Fruit fly (Drosophila melanogaster) whole organism, embryonic: Measurements from ENCODE around the gene CG13996.

Source experiments
- Asciz ChIP-seq: fragments of 200-800 bp; sonication (Bioruptor generic); optimal IDR thresholded peaks from 2 replicates; lab custom pipeline; 2017; ENCODE audit warnings: missing biosample characterization, mild to moderate bottlenecking, missing genetic modification characterization, missing genetic modification reagents
- Bteb2 ChIP-seq: fragments of 200-800 bp; sonication (Bioruptor generic); optimal IDR thresholded peaks from 2 replicates; lab custom pipeline; 2016; ENCODE audit warnings: missing biosample characterization, missing genetic modification characterization
- CG10431 ChIP-seq: fragments of 200-800 bp; sonication (Bioruptor generic); optimal IDR thresholded peaks from 3 replicates; lab custom pipeline; 2018; ENCODE audit warnings: missing biosample characterization, mild to moderate bottlenecking, missing genetic modification characterization
- CG11398 ChIP-seq: fragments of 200-800 bp; sonication (Bioruptor generic); optimal IDR thresholded peaks from 2 replicates; lab custom pipeline; 2016; ENCODE audit warnings: missing biosample characterization, missing genetic modification characterization
- CG12071 ChIP-seq: fragments of 200-800 bp; sonication (Bioruptor generic); optimal IDR thresholded peaks from 3 replicates; lab custom pipeline; 2018; ENCODE audit warnings: missing biosample characterization, mild to moderate bottlenecking, missing genetic modification characterization
- CG12104 ChIP-seq: fragments of 200-800 bp; sonication (Bioruptor generic); optimal IDR thresholded peaks from 3 replicates; lab custom pipeline; 2016; ENCODE audit warnings: missing biosample characterization, missing genetic modification characterization
- CG12744 ChIP-seq: fragments of 200-800 bp; sonication (Bioruptor generic); optimal IDR thresholded peaks from 2 replicates; lab custom pipeline; 2016; ENCODE audit warnings: missing biosample characterization, missing genetic modification characterization
- CG14441 ChIP-seq: fragments of 200-800 bp; sonication (Bioruptor generic); IDR thresholded peaks from 2 replicates; pipeline ENCODE4 v1.3.6; 2022; ENCODE audit warnings: missing biosample characterization, missing genetic modification characterization
- CG1529 ChIP-seq: fragments of 200-800 bp; sonication (Bioruptor generic); optimal IDR thresholded peaks from 3 replicates; lab custom pipeline; 2018; ENCODE audit warnings: missing biosample characterization, missing genetic modification characterization
- CG17802 ChIP-seq: fragments of 200-800 bp; sonication (Bioruptor generic); optimal IDR thresholded peaks from 2 replicates; lab custom pipeline; 2018; ENCODE audit warnings: missing biosample characterization, mild to moderate bottlenecking, missing genetic modification characterization, moderate library complexity
- CG18764 ChIP-seq: fragments of 200-800 bp; sonication (Bioruptor generic); optimal IDR thresholded peaks from 3 replicates; lab custom pipeline; 2016; ENCODE audit warnings: missing biosample characterization, missing genetic modification characterization
- CG34224 ChIP-seq: fragments of 200-800 bp; sonication (Bioruptor generic); IDR thresholded peaks from 3 replicates; pipeline ENCODE4 v1.3.6; 2022; ENCODE audit warnings: missing biosample characterization, missing genetic modification characterization; ENCODE audit not compliant: partially characterized antibody
- CG3838 ChIP-seq: fragments of 200-800 bp; sonication (Bioruptor generic); optimal IDR thresholded peaks from 3 replicates; lab custom pipeline; 2016; ENCODE audit warnings: missing biosample characterization, missing genetic modification characterization
- CG3847 ChIP-seq: fragments of 200-800 bp; sonication (Bioruptor generic); IDR thresholded peaks from 2 replicates; pipeline ENCODE4 v1.3.6; 2022; ENCODE audit warnings: missing biosample characterization, missing genetic modification characterization
- CG6254 ChIP-seq: fragments of 200-800 bp; sonication (Bioruptor generic); optimal IDR thresholded peaks from 3 replicates; lab custom pipeline; 2017; ENCODE audit warnings: mild to moderate bottlenecking, missing biosample characterization, missing genetic modification reagents, missing genetic modification characterization
- CG6765 ChIP-seq: fragments of 200-800 bp; sonication (Bioruptor generic); optimal IDR thresholded peaks from 3 replicates; lab custom pipeline; 2017; ENCODE audit warnings: missing biosample characterization, mild to moderate bottlenecking, missing genetic modification characterization
- CG7372 ChIP-seq: fragments of 200-800 bp; sonication (Bioruptor generic); IDR thresholded peaks from 2 replicates; pipeline ENCODE4 v1.3.6; 2022; ENCODE audit warnings: missing biosample characterization, missing genetic modification characterization
- CG7928 ChIP-seq: fragments of 200-800 bp; sonication (Bioruptor generic); optimal IDR thresholded peaks from 2 replicates; lab custom pipeline; 2017; ENCODE audit warnings: missing biosample characterization, mild to moderate bottlenecking, missing genetic modification characterization
- CG7963 ChIP-seq: fragments of 200-800 bp; sonication (Bioruptor generic); IDR thresholded peaks from 3 replicates; pipeline ENCODE4 v1.3.6; 2022; ENCODE audit warnings: missing biosample characterization, missing genetic modification characterization; ENCODE audit not compliant: partially characterized antibody
- CG8089 ChIP-seq: fragments of 200-800 bp; sonication (Bioruptor generic); optimal IDR thresholded peaks from 3 replicates; lab custom pipeline; 2016; ENCODE audit warnings: missing biosample characterization, missing genetic modification characterization
- CG8765 ChIP-seq: fragments of 200-800 bp; sonication (Bioruptor generic); IDR thresholded peaks from 2 replicates; pipeline ENCODE4 v1.3.6; 2022; ENCODE audit warnings: missing biosample characterization, missing genetic modification characterization
- Camta ChIP-seq: fragments of 200-800 bp; sonication (Bioruptor generic); optimal IDR thresholded peaks from 2 replicates; lab custom pipeline; 2016; ENCODE audit warnings: missing biosample characterization, missing genetic modification characterization
- Dip2 ChIP-seq: fragments of 200-800 bp; sonication (Bioruptor generic); IDR thresholded peaks from 2 replicates; pipeline ENCODE4 v1.3.6; 2022; ENCODE audit warnings: missing biosample characterization, missing genetic modification characterization
- Dll ChIP-seq: fragments of 200-800 bp; sonication (Bioruptor generic); IDR thresholded peaks from 4 replicates; pipeline ENCODE4 v1.3.6; 2022; ENCODE audit warnings: missing biosample characterization, missing genetic modification characterization; ENCODE audit not compliant: partially characterized antibody
- Doc2 ChIP-seq: fragments of 200-800 bp; sonication (Bioruptor generic); IDR thresholded peaks from 2 replicates; pipeline ENCODE4 v1.3.6; 2022; ENCODE audit warnings: missing biosample characterization, missing genetic modification characterization
- GATAe ChIP-seq: fragments of 200-800 bp; sonication (Bioruptor generic); conservative IDR thresholded peaks from 2 replicates; pipeline ENCODE4 v1.3.6; 2022; ENCODE audit warnings: missing biosample characterization, missing genetic modification characterization
- H15 ChIP-seq: fragments of 200-800 bp; sonication (Bioruptor generic); IDR thresholded peaks from 3 replicates; pipeline ENCODE4 v1.3.6; 2022; ENCODE audit warnings: missing biosample characterization, missing genetic modification characterization
- Kr ChIP-seq: fragments of 200-800 bp; sonication (Bioruptor generic); optimal IDR thresholded peaks from 2 replicates; lab custom pipeline; 2017; ENCODE audit warnings: missing biosample characterization, mild to moderate bottlenecking, missing genetic modification characterization
- Mrtf ChIP-seq: fragments of 200-800 bp; sonication (Bioruptor generic); IDR thresholded peaks from 3 replicates; pipeline ENCODE4 v1.3.6; 2022; ENCODE audit warnings: missing biosample characterization, missing genetic modification characterization
- NFAT ChIP-seq: fragments of 200-800 bp; sonication (Bioruptor generic); IDR thresholded peaks from 2 replicates; pipeline ENCODE4 v1.3.6; 2022; ENCODE audit warnings: missing biosample characterization, missing genetic modification characterization
- bsh ChIP-seq, 2 experiments: fragments of 200-800 bp; sonication (Bioruptor generic); optimal IDR thresholded peaks; 2 replicates each; lab custom pipeline; 2017 to 2018; ENCODE audit warnings: mild to moderate bottlenecking in 2 of 2, missing biosample characterization in 2 of 2, missing genetic modification characterization in 2 of 2, moderate library complexity in 1 of 2
- danr ChIP-seq: fragments of 200-800 bp; sonication (Bioruptor generic); IDR thresholded peaks from 2 replicates; pipeline ENCODE4 v1.3.6; 2022; ENCODE audit warnings: missing biosample characterization, missing genetic modification characterization
- dmrt99B ChIP-seq: fragments of 200-800 bp; sonication (Bioruptor generic); optimal IDR thresholded peaks from 2 replicates; lab custom pipeline; 2018; ENCODE audit warnings: missing biosample characterization, mild to moderate bottlenecking, missing genetic modification characterization, moderate library complexity
- en ChIP-seq: fragments of 200-800 bp; sonication (Bioruptor generic); optimal IDR thresholded peaks from 2 replicates; lab custom pipeline; 2016; ENCODE audit warnings: missing biosample characterization, missing genetic modification characterization
- gfzf ChIP-seq: fragments of 200-800 bp; sonication (Bioruptor generic); optimal IDR thresholded peaks from 2 replicates; lab custom pipeline; 2016; ENCODE audit warnings: missing biosample characterization, mild to moderate bottlenecking, missing genetic modification characterization, moderate library complexity
- h ChIP-seq: fragments of >200 bp; optimal IDR thresholded peaks from 2 replicates; lab custom pipeline; 2017
- inv ChIP-seq: fragments of 200-800 bp; sonication (Bioruptor generic); IDR thresholded peaks from 2 replicates; pipeline ENCODE4 v1.3.6; 2022; ENCODE audit warnings: missing biosample characterization, missing genetic modification characterization; ENCODE audit not compliant: partially characterized antibody
- jumu ChIP-seq: fragments of 200-800 bp; sonication (Bioruptor generic); optimal IDR thresholded peaks from 3 replicates; lab custom pipeline; 2016; ENCODE audit warnings: missing biosample characterization, missing genetic modification characterization
- kah ChIP-seq: fragments of 200-800 bp; sonication (Bioruptor generic); optimal IDR thresholded peaks from 2 replicates; lab custom pipeline; 2018; ENCODE audit warnings: missing biosample characterization, mild to moderate bottlenecking, missing genetic modification characterization
- lilli ChIP-seq: fragments of 200-800 bp; sonication (Bioruptor generic); optimal IDR thresholded peaks from 3 replicates; lab custom pipeline; 2016; ENCODE audit warnings: missing biosample characterization, missing genetic modification characterization
- pnt ChIP-seq: fragments of 200-800 bp; sonication (Bioruptor generic); optimal IDR thresholded peaks from 3 replicates; lab custom pipeline; 2016; ENCODE audit warnings: missing biosample characterization, missing genetic modification characterization
- run ChIP-seq: fragments of 200-800 bp; sonication (Bioruptor generic); optimal IDR thresholded peaks from 3 replicates; lab custom pipeline; 2018; ENCODE audit warnings: missing biosample characterization, mild to moderate bottlenecking, missing genetic modification characterization
- sens ChIP-seq: fragments of 200-800 bp; sonication (Bioruptor generic); peaks from one replicate; lab custom pipeline; 2016; ENCODE audit warnings: missing biosample characterization, missing genetic modification characterization
- seq ChIP-seq: fragments of 200-800 bp; sonication (Bioruptor generic); IDR thresholded peaks from 2 replicates; pipeline ENCODE4 v1.3.6; 2022; ENCODE audit warnings: missing biosample characterization, missing genetic modification characterization
- sima ChIP-seq: fragments of 200-800 bp; sonication (Bioruptor generic); optimal IDR thresholded peaks from 2 replicates; lab custom pipeline; 2016; ENCODE audit warnings: missing biosample characterization, missing genetic modification characterization
- sr ChIP-seq: fragments of 200-800 bp; sonication (Bioruptor generic); IDR thresholded peaks from 3 replicates; pipeline ENCODE4 v1.3.6; 2022; ENCODE audit warnings: missing biosample characterization, missing genetic modification characterization
- tll ChIP-seq, 2 experiments: fragments of 200-800 bp in 1 of 2; fragments of >200 bp in 1 of 2; sonication (Bioruptor generic) in 1 of 2; optimal IDR thresholded peaks; 2 replicates each; lab custom pipeline; 2017 to 2019; ENCODE audit warnings: missing biosample characterization in 2 of 2, missing genetic modification characterization in 2 of 2, mild to moderate bottlenecking in 1 of 2, moderate library complexity in 1 of 2
- toy ChIP-seq: fragments of 200-800 bp; sonication (Bioruptor generic); IDR thresholded peaks from 2 replicates; pipeline ENCODE4 v1.3.6; 2022; ENCODE audit warnings: missing biosample characterization, missing genetic modification characterization
- tx ChIP-seq: fragments of 200-800 bp; sonication (Bioruptor generic); optimal IDR thresholded peaks from 2 replicates; lab custom pipeline; 2016; ENCODE audit warnings: missing biosample characterization, missing genetic modification characterization
- usp ChIP-seq: fragments of >200 bp; optimal IDR thresholded peaks from 2 replicates; lab custom pipeline; 2017; ENCODE audit warnings: missing biosample characterization, missing genetic modification characterization
- wdn ChIP-seq: fragments of 200-800 bp; sonication (Bioruptor generic); IDR thresholded peaks from 2 replicates; pipeline ENCODE4 v1.3.6; 2022; ENCODE audit warnings: missing biosample characterization, missing genetic modification characterization
- zf30C ChIP-seq: fragments of 200-800 bp; sonication (Bioruptor generic); optimal IDR thresholded peaks from 3 replicates; lab custom pipeline; 2018; ENCODE audit warnings: missing biosample characterization, mild to moderate bottlenecking, missing genetic modification characterization

The CG13996 gene

dm6 chr2L:6051212-6051621 lies 30.6 kb downstream of the CG13996 start (continued):
- TF ChIP-seq Camta (GFP tag; lab: Kevin White, UChicago) (peak; percentile 95), CG7963 (GFP tag; lab: Robert Waterston, UW) (no peak), CG3838 (GFP tag; lab: Kevin White, UChicago) (peak; percentile 82), gfzf (GFP tag; lab: Kevin White, UChicago) (no peak), CG12104 (peak; percentile 96), Dip2 (peak; percentile 28; the same call in 1 of the 2 replicates), CG11398 (peak; percentile 95), CG12744 (peak; percentile 93), CG12071 (GFP tag; lab: Kevin White, UChicago) (peak; percentile 98), CG14441 (peak; percentile 88), CG6765 (GFP tag; lab: Kevin White, UChicago) (peak; percentile 96), CG34224 (GFP tag; lab: Robert Waterston, UW) (no peak), CG1529 (GFP tag; lab: Kevin White, UChicago) (peak; percentile 92), NFAT (GFP tag; lab: Robert Waterston, UW) (peak; percentile 79), CG7928 (GFP tag; lab: Kevin White, UChicago) (peak; percentile 76), sima (GFP tag; lab: Kevin White, UChicago) (peak; percentile 92), danr (GFP tag; lab: Robert Waterston, UW) (peak; percentile 37; the same call in 1 of the 2 replicates), CG10431 (GFP tag; lab: Kevin White, UChicago) (peak; percentile 92), sens (peak; percentile 99), Kr (peak; percentile 27), tx (GFP tag; lab: Kevin White, UChicago) (peak; percentile 94), lilli (GFP tag; lab: Kevin White, UChicago) (peak; percentile 97), Mrtf (GFP tag; lab: Robert Waterston, UW) (peak; percentile 94), CG17802 (tag; lab: Kevin White, UChicago) (peak; percentile 65), Bteb2 (GFP tag; lab: Kevin White, UChicago) (peak; percentile 94), CG3847 (GFP tag; lab: Robert Waterston, UW) (peak; percentile 94), H15 (GFP tag; lab: Robert Waterston, UW) (peak; percentile 81), CG8765 (GFP tag; lab: Robert Waterston, UW) (peak; percentile 73), Dll (GFP tag; lab: Robert Waterston, UW) (no peak), bsh (GFP tag; optimal IDR thresholded peaks at IDR 0.05; lab: Kevin White, UChicago) (peak; percentile 93 to 97), CG8089 (peak; percentile 85), seq (GFP tag; lab: Robert Waterston, UW) (peak; percentile 97), h (lab: Kevin White, UChicago) (no peak), dmrt99B (peak; percentile 97), tll (GFP tag; optimal IDR thresholded peaks at IDR 0.05; lab: Kevin White, UChicago) (peak in 1 of 2 experiments; percentile 27), sr (GFP tag; lab: Robert Waterston, UW) (peak; percentile 75; the same call in 2 of the 3 replicates), toy (GFP tag; lab: Robert Waterston, UW) (peak; percentile 76; the same call in 1 of the 2 replicates), wdn (GFP tag; lab: Robert Waterston, UW) (peak; percentile 90), kah (GFP tag; lab: Kevin White, UChicago) (peak; percentile 92), jumu (GFP tag; lab: Kevin White, UChicago) (peak; percentile 94), CG7372 (GFP tag; lab: Robert Waterston, UW) (peak; percentile 87), CG6254 (GFP tag; lab: Kevin White, UChicago) (peak; percentile 95), Asciz (GFP tag; lab: Kevin White, UChicago) (peak; percentile 95), pnt (GFP tag; lab: Kevin White, UChicago) (peak; percentile 88), usp (no peak), GATAe (GFP tag; lab: Robert Waterston, UW) (peak; percentile 33; the same call in 1 of the 2 replicates), run (tag; lab: Kevin White, UChicago) (peak; percentile 94), en (peak; percentile 91), inv (GFP tag; lab: Robert Waterston, UW) (no peak), Doc2 (GFP tag; lab: Robert Waterston, UW) (no peak), CG18764 (GFP tag; lab: Kevin White, UChicago) (peak; percentile 85), zf30C (GFP tag; lab: Kevin White, UChicago) (peak; percentile 32)
